Worm (Caenorhabditis elegans) whole organism, midembryonic: ENCODE data around the gene clec-148.

Experiments
- cog-1 ChIP-seq: sonication (generic microtip); optimal IDR thresholded peaks from 2 replicates; lab custom pipeline; 2016; ENCODE audit warnings: missing genetic modification characterization, missing compliant biosample characterization
- flt-1 ChIP-seq: fragments of 200-800 bp; sonication (Bioruptor generic); IDR thresholded peaks from 2 replicates; pipeline ENCODE4 v1.3.6; 2022; ENCODE audit warnings: missing genetic modification characterization, missing compliant biosample characterization
- klf-2 ChIP-seq: fragments of 200-800 bp; sonication (Bioruptor generic); conservative IDR thresholded peaks from 2 replicates; pipeline ENCODE4 v1.3.6; 2022; ENCODE audit warnings: missing genetic modification reagents, missing genetic modification characterization, missing compliant biosample characterization
- med-1 ChIP-seq: sonication (generic microtip); optimal IDR thresholded peaks from 2 replicates; lab custom pipeline; 2017; ENCODE audit warnings: missing genetic modification characterization, mild to moderate bottlenecking, missing compliant biosample characterization, antibody characterized with exemption, missing genetic modification reagents; ENCODE audit not compliant: insufficient read depth
- ref-1 ChIP-seq: fragments of 200-800 bp; sonication (Bioruptor generic); conservative IDR thresholded peaks from 2 replicates; pipeline ENCODE4 v1.3.6; 2022; ENCODE audit warnings: missing genetic modification reagents, missing genetic modification characterization, missing compliant biosample characterization
- ztf-23 ChIP-seq: fragments of 200-800 bp; sonication (Bioruptor generic); IDR thresholded peaks from 2 replicates; pipeline ENCODE4 v1.3.6; 2022; ENCODE audit warnings: missing genetic modification reagents, missing genetic modification characterization, missing compliant biosample characterization
- ztf-29 ChIP-seq: fragments of 200-800 bp; sonication (Bioruptor generic); IDR thresholded peaks from 2 replicates; pipeline ENCODE4 v1.3.6; 2022; ENCODE audit warnings: missing genetic modification reagents, missing genetic modification characterization, missing compliant biosample characterization

DNA sequence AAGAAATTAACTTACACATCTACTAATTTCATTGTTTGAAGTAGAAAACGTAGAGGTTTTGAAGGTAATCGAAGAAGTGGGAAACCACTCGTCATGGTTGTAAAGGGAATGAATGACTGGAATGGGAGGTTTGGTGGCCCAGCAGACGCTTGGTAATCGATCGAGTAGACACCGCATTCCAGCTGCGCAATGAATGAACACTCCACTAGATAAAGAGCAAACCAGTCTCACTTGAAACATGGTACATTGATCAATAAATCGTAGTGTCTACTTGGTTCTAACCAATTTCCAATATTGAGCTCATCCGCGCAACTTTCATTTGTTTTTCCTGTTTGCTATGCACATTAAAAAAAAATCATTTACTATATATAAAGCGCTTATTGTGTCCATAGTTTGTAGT is 29.3 kb downstream of the clec-148 start, which contains the start of gene fbxb-84:
- TF ChIP-seq flt-1 = no peak
- no peak for TF ChIP-seq ref-1 (GFP tag; lab: Robert Waterston, UW)
- no peak for TF ChIP-seq klf-2 (GFP tag; lab: Robert Waterston, UW)
- TF ChIP-seq med-1 (GFP tag; lab: Kevin White, UChicago) = no peak
- TF ChIP-seq ztf-23 (GFP tag; lab: Robert Waterston, UW) = no peak
- TF ChIP-seq cog-1 (tag; lab: Kevin White, UChicago) = no peak
- TF ChIP-seq ztf-29 (GFP tag; lab: Robert Waterston, UW) = no peak
